Fruit fly (Drosophila melanogaster) Kc167 (cell line): ENCODE results near the gene CG42763.

ENCODE experiments used
- Myc ChIP-seq: fragments of >200 bp; optimal IDR thresholded peaks from 2 replicates; lab custom pipeline; 2017; ENCODE audit warnings: missing external identifiers
- Sin3A ChIP-seq: fragments of >200 bp; optimal IDR thresholded peaks from 2 replicates; lab custom pipeline; 2018; ENCODE audit warnings: missing external identifiers
- h ChIP-seq: fragments of >200 bp; optimal IDR thresholded peaks from 3 replicates; lab custom pipeline; 2018; ENCODE audit warnings: missing external identifiers
- insv ChIP-seq: fragments of >200 bp; optimal IDR thresholded peaks from 3 replicates; lab custom pipeline; 2018; ENCODE audit warnings: missing external identifiers
- psq ChIP-seq: fragments of >200 bp; optimal IDR thresholded peaks from 2 replicates; lab custom pipeline; 2017; ENCODE audit warnings: missing external identifiers

dm6 chr2L:8162307-8163024 is 17.6 kb upstream of the CG42763 start, which contains the start of gene Acbp1:
- TF ChIP-seq Sin3A (no peak), Myc (lab: Kevin White, UChicago) (no peak), psq (lab: Kevin White, UChicago) (no peak), insv (lab: Kevin White, UChicago) (no peak), h (no peak)
